Worm (Caenorhabditis elegans) whole organism, mixed stage, embryonic: ENCODE data around the gene F58A6.2.

ENCODE experiments used
- M03D4.4 ChIP-seq: sonication (generic microtip); optimal IDR thresholded peaks from 2 replicates; lab custom pipeline; 2017; ENCODE audit warnings: mild to moderate bottlenecking, missing genetic modification characterization, missing compliant biosample characterization
- blmp-1 ChIP-seq: fragments of 150-350 bp; optimal IDR thresholded peaks from 2 replicates; lab custom pipeline; 2014; ENCODE audit warnings: missing biosample characterization, missing genetic modification characterization
- elt-3 ChIP-seq: fragments of 150-350 bp; optimal IDR thresholded peaks from 2 replicates; lab custom pipeline; 2014; ENCODE audit warnings: missing biosample characterization, missing genetic modification characterization
- mab-5 ChIP-seq: fragments of 150-350 bp; optimal IDR thresholded peaks from 2 replicates; lab custom pipeline; 2014; ENCODE audit warnings: missing biosample characterization, missing genetic modification characterization
- nhr-12 ChIP-seq: fragments of 150-350 bp; optimal IDR thresholded peaks from 2 replicates; lab custom pipeline; 2014; ENCODE audit warnings: missing biosample characterization, missing genetic modification characterization
- nhr-237 ChIP-seq: fragments of 150-350 bp; optimal IDR thresholded peaks from 2 replicates; lab custom pipeline; 2014; ENCODE audit warnings: missing biosample characterization, missing genetic modification characterization
- nhr-76 ChIP-seq: sonication (generic microtip); optimal IDR thresholded peaks from 2 replicates; lab custom pipeline; 2017; ENCODE audit warnings: missing biosample characterization, missing genetic modification characterization
- unc-39 ChIP-seq: fragments of 150-350 bp; optimal IDR thresholded peaks from 2 replicates; lab custom pipeline; 2014; ENCODE audit warnings: missing biosample characterization, missing genetic modification characterization

DNA sequence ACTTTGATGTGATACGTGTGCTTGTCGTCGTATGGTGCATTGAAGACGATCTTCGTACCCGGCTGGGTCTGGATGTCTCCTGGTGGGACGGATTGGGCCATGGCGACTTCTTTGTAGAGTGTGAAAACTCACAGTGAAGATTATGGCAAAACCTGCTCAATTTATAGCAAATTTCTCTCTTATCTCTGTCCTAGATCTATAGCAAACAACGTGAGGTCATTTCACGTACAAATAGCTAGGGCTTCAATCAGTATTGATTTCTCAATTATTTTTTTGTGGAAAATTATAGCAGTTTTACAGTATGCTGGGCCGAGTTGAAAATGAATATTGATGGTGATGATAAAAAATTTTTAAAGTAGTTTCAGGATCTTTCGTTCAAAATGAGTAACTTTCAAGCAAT, 20.5 kb downstream of the F58A6.2 start, which contains the start of gene msp-45:
- TF ChIP-seq nhr-12 (tag; lab: Kevin White, UChicago): no peak
- no peak for TF ChIP-seq M03D4.4 (tag; lab: Kevin White, UChicago)
- TF ChIP-seq blmp-1: no peak
- TF ChIP-seq unc-39 (tag; lab: Kevin White, UChicago): no peak
- no peak for TF ChIP-seq nhr-76 (tag; lab: Kevin White, UChicago)
- no peak for TF ChIP-seq nhr-237
- TF ChIP-seq elt-3: no peak
- TF ChIP-seq mab-5: no peak
